Worm (Caenorhabditis elegans): ENCODE results near the gene col-95.

col-95 gene

DNA sequence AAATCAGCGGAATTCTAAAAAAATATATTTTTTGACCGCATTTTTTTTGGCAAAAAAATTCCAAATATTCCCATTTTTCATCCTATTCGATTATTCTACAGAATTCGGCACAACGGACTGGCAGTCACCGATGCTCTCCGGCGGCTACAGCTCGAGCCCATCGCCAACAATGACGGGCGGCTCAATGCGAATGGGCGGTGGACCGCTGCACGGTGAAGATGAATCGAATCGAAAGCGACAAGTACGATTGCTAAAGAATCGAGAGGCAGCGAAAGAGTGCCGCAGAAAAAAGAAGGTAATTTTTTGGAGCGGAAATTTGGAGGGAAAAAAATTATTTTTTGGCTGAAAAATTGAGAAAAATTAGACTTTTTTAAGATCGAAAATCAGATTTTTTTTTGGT, 11.4 kb upstream of the col-95 start:
- TF ChIP-seq hmg-4 (GFP tag; optimal IDR thresholded peaks at IDR 0.05) (no peak), flt-1 (GFP tag; IDR thresholded peaks at IDR 0.05) (no peak), hnd-1 (tag; optimal IDR thresholded peaks at IDR 0.05) (no peak), tra-4 (tag; optimal IDR thresholded peaks at IDR 0.05) (no peak)

DNA sequence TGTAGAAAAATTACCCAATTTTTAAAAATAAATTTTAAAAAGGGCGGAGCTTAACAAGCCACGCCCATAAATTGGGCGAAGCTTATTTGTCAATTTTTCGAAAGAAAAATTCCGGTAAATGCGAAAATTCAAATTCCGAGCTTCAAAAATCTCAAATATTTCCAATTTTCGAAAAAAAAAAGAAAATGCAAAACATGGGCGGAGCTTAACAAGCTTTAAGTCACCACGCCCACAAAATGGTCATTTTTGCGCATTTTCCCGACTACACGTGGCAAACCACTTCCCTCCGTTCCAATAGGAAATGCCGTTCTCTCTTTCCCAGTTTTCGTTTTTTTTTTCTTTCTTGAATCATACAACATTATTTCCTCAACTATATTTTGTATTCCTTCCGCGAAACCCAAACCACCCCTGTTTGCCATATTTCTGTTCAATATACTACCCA, 9.3 kb upstream of the col-95 start:
- TF ChIP-seq pes-1 (GFP tag; IDR thresholded peaks at IDR 0.05) (no peak), hmbx-1 (tag; optimal IDR thresholded peaks at IDR 0.05) (no peak), tbx-11 (GFP tag; IDR thresholded peaks at IDR 0.05) (no peak), scrt-1 (GFP tag; IDR thresholded peaks at IDR 0.05) (0 out of 2 replicates have a peak, but pooled peaks have one; percentile 9)

DNA sequence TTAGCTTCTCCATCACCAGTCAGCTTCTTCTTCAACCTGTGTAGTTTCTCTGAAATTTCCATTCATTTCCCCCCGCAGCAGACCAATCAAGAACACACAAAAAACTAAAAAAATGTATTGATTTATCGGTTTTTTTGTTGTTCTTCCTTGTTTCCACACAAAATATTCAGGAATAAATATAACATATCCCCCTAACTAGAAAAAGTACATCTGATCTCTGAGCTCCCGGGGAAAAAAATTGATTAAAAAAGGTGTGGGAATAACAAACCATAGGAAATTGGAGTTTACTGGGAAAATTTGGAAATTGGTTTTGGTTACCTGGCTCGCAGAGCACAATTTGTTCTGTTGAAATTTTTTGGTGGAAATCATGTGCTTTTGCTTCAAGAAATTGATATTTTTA, 8.8 kb upstream of the col-95 start, which contains the start of gene Y41C4A.22:
Gene Y41C4A.22 (plus strand): TSS at position 301 of the 400 bp plus-strand sequence.
- no peak for TF ChIP-seq ceh-13 (GFP tag; optimal IDR thresholded peaks at IDR 0.05)
- TF ChIP-seq aly-1 (tag; optimal IDR thresholded peaks at IDR 0.05): no peak
- TF ChIP-seq B0310.2 (tag; optimal IDR thresholded peaks at IDR 0.05): no peak
- TF ChIP-seq ama-1 (optimal IDR thresholded peaks at IDR 0.05): no peak
- TF ChIP-seq ets-7 (tag; optimal IDR thresholded peaks at IDR 0.05): no peak
- TF ChIP-seq sea-1 (GFP tag; conservative IDR thresholded peaks at IDR 0.05): no peak
- TF ChIP-seq flt-1 (GFP tag; IDR thresholded peaks at IDR 0.05): no peak
- TF ChIP-seq tbx-11 (GFP tag; IDR thresholded peaks at IDR 0.05): no peak
- TF ChIP-seq pes-1 (GFP tag; IDR thresholded peaks at IDR 0.05): no peak
- no peak for TF ChIP-seq hmg-4 (GFP tag; optimal IDR thresholded peaks at IDR 0.05)
- TF ChIP-seq ceh-36 (tag; optimal IDR thresholded peaks at IDR 0.05): no peak
- no peak for TF ChIP-seq tbx-37 (GFP tag; conservative IDR thresholded peaks at IDR 0.05)
- TF ChIP-seq tra-4 (tag; optimal IDR thresholded peaks at IDR 0.05): no peak
- TF ChIP-seq hnd-1 (tag; optimal IDR thresholded peaks at IDR 0.05): no peak
- TF ChIP-seq F13C5.2 (tag; optimal IDR thresholded peaks at IDR 0.05): no peak
- TF ChIP-seq scrt-1 (GFP tag; IDR thresholded peaks at IDR 0.05): no peak
- no peak for TF ChIP-seq hmbx-1 (tag; optimal IDR thresholded peaks at IDR 0.05)

DNA sequence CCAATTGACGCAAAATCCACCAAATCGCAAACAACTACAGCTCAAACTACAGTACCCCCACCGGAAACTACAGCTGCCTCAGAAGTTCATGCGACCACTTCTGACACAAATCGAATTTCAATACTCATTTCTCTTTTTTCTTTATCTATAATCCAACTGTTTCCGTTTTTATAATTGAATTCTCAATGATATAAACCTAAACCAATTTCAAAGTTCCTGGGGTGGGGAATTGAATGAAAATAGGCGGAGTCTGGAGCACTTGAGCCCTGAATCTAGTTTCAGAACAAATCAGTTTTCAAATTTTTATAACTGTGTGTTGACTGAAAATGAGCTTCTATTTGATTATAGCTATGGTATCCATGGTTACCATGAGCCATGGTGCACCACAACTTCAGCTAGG, 7.5 kb upstream of the col-95 start, which contains the start of gene Y41C4A.6:
Gene Y41C4A.6 (plus strand): TSS at position 301 of the 400 bp plus-strand sequence.
- no peak for TF ChIP-seq F13C5.2 (tag; optimal IDR thresholded peaks at IDR 0.05)
- TF ChIP-seq ets-7 (tag; optimal IDR thresholded peaks at IDR 0.05): no peak
- TF ChIP-seq tbx-11 (GFP tag; IDR thresholded peaks at IDR 0.05): no peak
- no peak for TF ChIP-seq ceh-13 (GFP tag; optimal IDR thresholded peaks at IDR 0.05)
- TF ChIP-seq hmbx-1 (tag; optimal IDR thresholded peaks at IDR 0.05): no peak
- TF ChIP-seq tra-4 (tag; optimal IDR thresholded peaks at IDR 0.05): no peak
- no peak for TF ChIP-seq flt-1 (GFP tag; IDR thresholded peaks at IDR 0.05)
- TF ChIP-seq ama-1 (optimal IDR thresholded peaks at IDR 0.05): no peak

DNA sequence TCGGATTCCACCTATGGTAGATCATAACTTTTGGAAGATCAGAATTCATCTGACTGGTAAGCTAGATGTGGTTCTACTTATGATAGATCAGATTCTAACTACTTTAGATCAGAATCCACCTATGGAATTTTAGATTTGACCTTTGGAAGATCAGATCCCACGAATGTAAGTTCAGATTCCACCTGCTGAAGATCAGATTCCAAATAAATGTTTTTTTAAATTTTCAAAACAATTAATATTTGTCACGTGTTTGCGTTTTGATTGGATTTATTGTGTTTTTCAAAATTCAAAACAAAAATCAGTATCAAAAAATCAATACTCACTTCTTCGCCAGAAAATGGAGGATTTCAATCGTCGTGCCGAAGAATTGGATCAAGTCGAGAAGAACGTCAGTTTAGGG, 5.2 kb upstream of the col-95 start, which contains the start of gene Y41C4A.7:
Gene Y41C4A.7 (plus strand): TSS at position 301 of the 400 bp plus-strand sequence.
- no peak for TF ChIP-seq aly-1 (tag; optimal IDR thresholded peaks at IDR 0.05)
- no peak for TF ChIP-seq ceh-13 (GFP tag; optimal IDR thresholded peaks at IDR 0.05)
- TF ChIP-seq tra-4 (tag; optimal IDR thresholded peaks at IDR 0.05): no peak
- TF ChIP-seq ets-7 (tag; optimal IDR thresholded peaks at IDR 0.05): no peak
- TF ChIP-seq tbx-37 (GFP tag; conservative IDR thresholded peaks at IDR 0.05): no peak
- no peak for TF ChIP-seq ama-1 (optimal IDR thresholded peaks at IDR 0.05)
- no peak for TF ChIP-seq sea-1 (GFP tag; conservative IDR thresholded peaks at IDR 0.05)
- TF ChIP-seq pes-1 (GFP tag; IDR thresholded peaks at IDR 0.05): no peak
- TF ChIP-seq hnd-1 (tag; optimal IDR thresholded peaks at IDR 0.05): no peak
- TF ChIP-seq flt-1 (GFP tag; IDR thresholded peaks at IDR 0.05): no peak
- TF ChIP-seq tbx-11 (GFP tag; IDR thresholded peaks at IDR 0.05): no peak
- TF ChIP-seq B0310.2 (tag; optimal IDR thresholded peaks at IDR 0.05): no peak
- TF ChIP-seq hmg-4 (GFP tag; optimal IDR thresholded peaks at IDR 0.05): no peak
- no peak for TF ChIP-seq scrt-1 (GFP tag; IDR thresholded peaks at IDR 0.05)
- no peak for TF ChIP-seq hmbx-1 (tag; optimal IDR thresholded peaks at IDR 0.05)
- TF ChIP-seq ceh-36 (tag; optimal IDR thresholded peaks at IDR 0.05): no peak
- no peak for TF ChIP-seq F13C5.2 (tag; optimal IDR thresholded peaks at IDR 0.05)

DNA sequence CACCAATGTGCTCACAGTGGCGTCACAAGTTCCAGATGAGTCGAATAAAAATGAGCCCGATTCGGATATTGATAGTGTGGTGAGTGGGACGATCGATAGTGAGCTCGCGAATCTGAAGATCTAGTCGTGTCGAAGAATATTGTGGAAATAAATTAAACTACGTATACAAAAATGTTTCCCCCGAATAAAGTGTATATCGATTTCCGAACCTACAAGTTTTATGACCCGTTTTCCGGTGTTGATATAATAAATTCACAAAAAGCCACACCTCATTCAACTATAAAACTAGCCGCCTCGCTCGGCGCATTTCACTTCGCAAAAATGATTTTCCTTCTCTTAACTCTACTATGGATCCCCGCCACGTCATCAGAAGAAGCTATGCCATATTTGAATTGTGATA, 3.8 kb upstream of the col-95 start, which contains the start of gene pqn-84:
Gene pqn-84 (plus strand): TSS at position 301 of the 400 bp plus-strand sequence.
- TF ChIP-seq tbx-11 (GFP tag; IDR thresholded peaks at IDR 0.05) (no peak), tbx-37 (GFP tag; conservative IDR thresholded peaks at IDR 0.05) (no peak), ceh-36 (tag; optimal IDR thresholded peaks at IDR 0.05) (no peak), B0310.2 (tag; optimal IDR thresholded peaks at IDR 0.05) (no peak), scrt-1 (GFP tag; IDR thresholded peaks at IDR 0.05) (no peak), hnd-1 (tag; optimal IDR thresholded peaks at IDR 0.05) (no peak), F13C5.2 (tag; optimal IDR thresholded peaks at IDR 0.05) (no peak), ama-1 (optimal IDR thresholded peaks at IDR 0.05) (no peak), hmbx-1 (tag; optimal IDR thresholded peaks at IDR 0.05) (no peak), tra-4 (tag; optimal IDR thresholded peaks at IDR 0.05) (no peak), pes-1 (GFP tag; IDR thresholded peaks at IDR 0.05) (no peak), hmg-4 (GFP tag; optimal IDR thresholded peaks at IDR 0.05) (no peak), aly-1 (tag; optimal IDR thresholded peaks at IDR 0.05) (no peak), ets-7 (tag; optimal IDR thresholded peaks at IDR 0.05) (no peak), sea-1 (GFP tag; conservative IDR thresholded peaks at IDR 0.05) (no peak)

DNA sequence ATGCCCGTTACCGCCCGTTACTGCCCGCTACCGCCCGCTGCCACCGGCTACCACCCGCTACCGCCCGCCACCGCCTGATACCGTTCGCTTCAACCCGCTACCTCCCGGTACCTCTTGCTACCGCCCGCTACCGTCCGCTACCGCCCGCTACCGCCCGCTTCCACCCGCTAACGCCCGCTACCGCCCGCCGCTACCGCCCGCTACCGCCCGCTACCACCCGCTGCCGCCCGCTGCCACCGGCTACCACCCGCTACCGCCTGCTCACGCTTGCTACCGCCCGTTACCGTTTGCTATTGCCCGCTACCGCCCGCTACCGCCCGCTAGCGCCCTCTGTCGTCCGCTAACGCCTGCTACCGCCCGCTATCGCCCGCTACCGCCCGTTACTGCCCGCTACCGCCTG, 1.9 kb upstream of the col-95 start:
- TF ChIP-seq hmg-4 (GFP tag; optimal IDR thresholded peaks at IDR 0.05): no peak
- no peak for TF ChIP-seq aly-1 (tag; optimal IDR thresholded peaks at IDR 0.05)
- TF ChIP-seq pes-1 (GFP tag; IDR thresholded peaks at IDR 0.05): no peak
- no peak for TF ChIP-seq flt-1 (GFP tag; IDR thresholded peaks at IDR 0.05)
- TF ChIP-seq hnd-1 (tag; optimal IDR thresholded peaks at IDR 0.05): no peak
- no peak for TF ChIP-seq scrt-1 (GFP tag; IDR thresholded peaks at IDR 0.05)
- peak; percentile 13 for TF ChIP-seq B0310.2 (tag; optimal IDR thresholded peaks at IDR 0.05)
- no peak for TF ChIP-seq tbx-37 (GFP tag; conservative IDR thresholded peaks at IDR 0.05)
- TF ChIP-seq tbx-11 (GFP tag; IDR thresholded peaks at IDR 0.05): 0 out of 2 replicates have a peak, but pooled peaks have one; percentile 16
- no peak for TF ChIP-seq ets-7 (tag; optimal IDR thresholded peaks at IDR 0.05)
- TF ChIP-seq F13C5.2 (tag; optimal IDR thresholded peaks at IDR 0.05): no peak
- TF ChIP-seq ama-1 (optimal IDR thresholded peaks at IDR 0.05): no peak

Measured in whole organism, early embryonic.